Worm (Caenorhabditis elegans): ENCODE results near the gene twk-46.
A peak's percentile ranks its signal among the peaks of the same experiment; 100 is the strongest.

twk-46 gene

ce11 chrV:19051425-19051824 is 8.5 kb upstream of the twk-46 start:
- no peak for TF ChIP-seq rec-8 (tag; optimal IDR thresholded peaks at IDR 0.05)
- no peak for TF ChIP-seq aptf-3 (GFP tag; IDR thresholded peaks at IDR 0.05)
- no peak for TF ChIP-seq zfh-2 (GFP tag; conservative IDR thresholded peaks at IDR 0.05)
- TF ChIP-seq nhr-80 (tag; optimal IDR thresholded peaks at IDR 0.05) = peak; percentile 81
- no peak for TF ChIP-seq ztf-22 (GFP tag; optimal IDR thresholded peaks at IDR 0.05)

ce11 chrV:19053281-19053680 is 6.7 kb upstream of the twk-46 start:
- 0 out of 2 replicates have a peak, but pooled peaks have one; percentile 56 for TF ChIP-seq nfyb-1 (GFP tag; IDR thresholded peaks at IDR 0.05)
- TF ChIP-seq let-526 (GFP tag; IDR thresholded peaks at IDR 0.05) = 0 out of 2 replicates have a peak, but pooled peaks have one; percentile 32
- TF ChIP-seq ztf-22 (GFP tag; optimal IDR thresholded peaks at IDR 0.05) = peak; percentile 34
- no peak for TF ChIP-seq cebp-1 (GFP tag; IDR thresholded peaks at IDR 0.05)
- TF ChIP-seq cebp-1 (tag; optimal IDR thresholded peaks at IDR 0.05) = peak; percentile 19
- no peak for TF ChIP-seq C06A6.2 (GFP tag; conservative IDR thresholded peaks at IDR 0.05)
- no peak for TF ChIP-seq C17E4.6 (GFP tag; IDR thresholded peaks at IDR 0.05)
- TF ChIP-seq ets-4 (GFP tag; optimal IDR thresholded peaks at IDR 0.05) = peak; percentile 80
- TF ChIP-seq die-1 (tag; optimal IDR thresholded peaks at IDR 0.05) = no peak
- TF ChIP-seq let-607 (tag; optimal IDR thresholded peaks at IDR 0.05) = peak in 1 of 2 experiments; percentile 50
- no peak for TF ChIP-seq chd-7 (tag; optimal IDR thresholded peaks at IDR 0.05)
- TF ChIP-seq B0336.3 (GFP tag; IDR thresholded peaks at IDR 0.05) = peak; percentile 40; the same call in 1 of the 2 replicates
- no peak for TF ChIP-seq somi-1 (GFP tag; optimal IDR thresholded peaks at IDR 0.05)
- no peak for TF ChIP-seq mcd-1 (GFP tag; IDR thresholded peaks at IDR 0.05)
- peak; percentile 21 for TF ChIP-seq tbp1 (GFP tag; optimal IDR thresholded peaks at IDR 0.05)
- TF ChIP-seq attf-5 (GFP tag; optimal IDR thresholded peaks at IDR 0.05) = peak; percentile 26
- TF ChIP-seq tlf-1 (GFP tag; optimal IDR thresholded peaks at IDR 0.05) = peak; percentile 25
- no peak for TF ChIP-seq madf-3 (GFP tag; IDR thresholded peaks at IDR 0.05)
- peak; percentile 74 for TF ChIP-seq nhr-80 (tag; optimal IDR thresholded peaks at IDR 0.05)
- TF ChIP-seq atf-7 (tag; optimal IDR thresholded peaks at IDR 0.05) = peak; percentile 12

- TF ChIP-seq nfya-2 (GFP tag; IDR thresholded peaks at IDR 0.05) (no peak), rec-8 (tag; optimal IDR thresholded peaks at IDR 0.05) (no peak), bed-2 (GFP tag; IDR thresholded peaks at IDR 0.05) (no peak), bed-1 (GFP tag; IDR thresholded peaks at IDR 0.05) (no peak), D2030.7 (GFP tag; IDR thresholded peaks at IDR 0.05) (no peak), ceh-91 (GFP tag; IDR thresholded peaks at IDR 0.05) (no peak), mes-4 (tag; optimal IDR thresholded peaks at IDR 0.05) (no peak), F39B2.1 (GFP tag; IDR thresholded peaks at IDR 0.05) (no peak), lir-1 (GFP tag; conservative IDR thresholded peaks at IDR 0.05) (no peak), dpl-1 (GFP tag; optimal IDR thresholded peaks at IDR 0.05) (no peak), nhr-27 (tag; optimal IDR thresholded peaks at IDR 0.05) (no peak)
These were observed 2.4 kb upstream of the twk-46 start for ce11 chrV:19057602-19058001.

ce11 chrV:19058086-19058485 is 1.9 kb upstream of the twk-46 start:
- TF ChIP-seq fkh-3 (tag; optimal IDR thresholded peaks at IDR 0.05) (no peak), lin-40 (tag; optimal IDR thresholded peaks at IDR 0.05) (no peak), mes-4 (tag; optimal IDR thresholded peaks at IDR 0.05) (no peak), nhr-80 (tag; optimal IDR thresholded peaks at IDR 0.05) (no peak), ztf-18 (tag; optimal IDR thresholded peaks at IDR 0.05) (peak; percentile 1), B0261.1 (tag; optimal IDR thresholded peaks at IDR 0.05) (peak; percentile 26), cebp-2 (GFP tag; IDR thresholded peaks at IDR 0.05) (no peak), zim-3 (tag; optimal IDR thresholded peaks at IDR 0.05) (no peak), repo-1 (tag; optimal IDR thresholded peaks at IDR 0.05) (no peak), hmg-1.2 (GFP tag; IDR thresholded peaks at IDR 0.05) (no peak), F57A8.1 (GFP tag; optimal IDR thresholded peaks at IDR 0.05) (no peak), nfya-1 (tag; optimal IDR thresholded peaks at IDR 0.05; ENCODE audit: borderline replicate concordance, insufficient read depth) (no peak), hmg-20 (GFP tag; IDR thresholded peaks at IDR 0.05) (no peak), ccch-3 (GFP tag; optimal IDR thresholded peaks at IDR 0.05) (no peak), rpc-1 (optimal IDR thresholded peaks at IDR 0.05) (peak; percentile 32), rpc-1 (tag; optimal IDR thresholded peaks at IDR 0.05) (peak; percentile 65)

Measured in whole organism, young adult.